Worm (Caenorhabditis elegans) whole organism, young adult: ENCODE results near the gene nlp-6.
A peak's percentile ranks its signal among the peaks of the same experiment; 100 is the strongest.

Experiments
- B0261.1 ChIP-seq: sonication (generic microtip); optimal IDR thresholded peaks from 2 replicates; lab custom pipeline; 2016; ENCODE audit warnings: mild to moderate bottlenecking, missing genetic modification characterization, moderate library complexity, missing compliant biosample characterization
- F39B2.1 ChIP-seq: fragments of 200-800 bp; sonication (Bioruptor generic); IDR thresholded peaks from 2 replicates; pipeline ENCODE4 v1.3.6; 2022; ENCODE audit warnings: missing genetic modification reagents, missing genetic modification characterization, missing compliant biosample characterization
- F49E8.2 ChIP-seq: sonication (generic microtip); optimal IDR thresholded peaks from 3 replicates; lab custom pipeline; 2017; ENCODE audit warnings: missing genetic modification characterization, mild to moderate bottlenecking, missing compliant biosample characterization, antibody characterized with exemption, moderate library complexity; ENCODE audit not compliant: insufficient read depth
- K11D2.4 ChIP-seq: fragments of 200-800 bp; sonication (Bioruptor generic); IDR thresholded peaks from 2 replicates; pipeline ENCODE4 v1.3.6; 2022; ENCODE audit warnings: missing genetic modification reagents, missing genetic modification characterization, missing compliant biosample characterization
- K12H6.12 ChIP-seq: fragments of 200-800 bp; sonication (Bioruptor generic); optimal IDR thresholded peaks from 2 replicates; lab custom pipeline; 2018; ENCODE audit warnings: mild to moderate bottlenecking, missing genetic modification characterization, missing compliant biosample characterization
- Y53F4B.3 ChIP-seq: fragments of 200-800 bp; sonication (Bioruptor generic); IDR thresholded peaks from 2 replicates; pipeline ENCODE4 v1.3.6; 2022; ENCODE audit warnings: missing genetic modification reagents, missing genetic modification characterization, missing compliant biosample characterization
- Y56A3A.18 ChIP-seq: fragments of 200-800 bp; sonication (Bioruptor generic); IDR thresholded peaks from 2 replicates; pipeline ENCODE4 v1.3.6; 2022; ENCODE audit warnings: missing genetic modification reagents, missing genetic modification characterization, missing compliant biosample characterization
- akir-1 ChIP-seq: fragments of 200-800 bp; sonication (Bioruptor generic); optimal IDR thresholded peaks from 2 replicates; lab custom pipeline; 2018; ENCODE audit warnings: mild to moderate bottlenecking, missing genetic modification characterization, moderate library complexity, missing compliant biosample characterization
- aptf-2 ChIP-seq: fragments of 200-800 bp; sonication (Bioruptor generic); conservative IDR thresholded peaks from 2 replicates; pipeline ENCODE4 v1.3.6; 2022; ENCODE audit warnings: missing genetic modification reagents, missing genetic modification characterization, missing compliant biosample characterization
- attf-5 ChIP-seq: fragments of 200-800 bp; sonication (Bioruptor generic); optimal IDR thresholded peaks from 2 replicates; lab custom pipeline; 2018; ENCODE audit warnings: mild to moderate bottlenecking, missing genetic modification characterization, missing compliant biosample characterization
- cebp-1 ChIP-seq, 2 experiments: fragments of 200-800 bp in 1 of 2; sonication (Bioruptor generic) in 1 of 2; sonication (generic microtip) in 1 of 2; IDR thresholded peaks in 1 of 2; optimal IDR thresholded peaks in 1 of 2; 2 replicates each; pipeline versions ENCODE4 v1.3.6 to Lab custom; 2017 to 2022; ENCODE audit warnings: missing compliant biosample characterization in 2 of 2, missing genetic modification characterization in 2 of 2, mild to moderate bottlenecking in 1 of 2, missing genetic modification reagents in 1 of 2, moderate library complexity in 1 of 2
- ceh-100 ChIP-seq: fragments of 200-800 bp; sonication (Bioruptor generic); IDR thresholded peaks from 2 replicates; pipeline ENCODE4 v1.3.6; 2022; ENCODE audit warnings: missing genetic modification reagents, missing genetic modification characterization, missing compliant biosample characterization
- ceh-27 ChIP-seq: fragments of 200-800 bp; sonication (Bioruptor generic); optimal IDR thresholded peaks from 2 replicates; lab custom pipeline; 2018; ENCODE audit warnings: mild to moderate bottlenecking, missing genetic modification characterization, moderate library complexity, missing compliant biosample characterization
- chd-7 ChIP-seq: sonication (generic microtip); optimal IDR thresholded peaks from 2 replicates; lab custom pipeline; 2016; ENCODE audit warnings: mild to moderate bottlenecking, missing genetic modification characterization, moderate library complexity, missing compliant biosample characterization
- die-1 ChIP-seq: sonication (generic microtip); optimal IDR thresholded peaks from 2 replicates; lab custom pipeline; 2016; ENCODE audit warnings: missing genotype, mild to moderate bottlenecking, missing genetic modification characterization, missing compliant biosample characterization
- dox-1 ChIP-seq: fragments of 200-800 bp; sonication (Bioruptor generic); IDR thresholded peaks from 2 replicates; pipeline ENCODE4 v1.3.6; 2022; ENCODE audit warnings: missing genetic modification reagents, missing genetic modification characterization, missing compliant biosample characterization
- dpl-1 ChIP-seq: fragments of 150-350 bp; optimal IDR thresholded peaks from 2 replicates; lab custom pipeline; 2014; ENCODE audit warnings: missing biosample characterization, missing genetic modification reagents, missing genetic modification characterization
- egl-18 ChIP-seq: fragments of 200-800 bp; sonication (Bioruptor generic); IDR thresholded peaks from 2 replicates; pipeline ENCODE4 v1.3.6; 2022; ENCODE audit warnings: missing genetic modification reagents, missing genetic modification characterization, missing compliant biosample characterization
- fkh-3 ChIP-seq: sonication (generic microtip); optimal IDR thresholded peaks from 2 replicates; lab custom pipeline; 2016; ENCODE audit warnings: mild to moderate bottlenecking, missing genetic modification characterization, missing compliant biosample characterization
- hmg-1.2 ChIP-seq: fragments of 200-800 bp; sonication (Bioruptor generic); IDR thresholded peaks from 2 replicates; pipeline ENCODE4 v1.3.6; 2022; ENCODE audit warnings: missing genetic modification reagents, missing genetic modification characterization, missing compliant biosample characterization
- let-526 ChIP-seq: fragments of 200-800 bp; sonication (Bioruptor generic); IDR thresholded peaks from 2 replicates; pipeline ENCODE4 v1.3.6; 2022; ENCODE audit warnings: missing genetic modification reagents, missing genetic modification characterization, missing compliant biosample characterization
- lin-26 ChIP-seq: fragments of 200-800 bp; sonication (Bioruptor generic); IDR thresholded peaks from 2 replicates; pipeline ENCODE4 v1.3.6; 2022; ENCODE audit warnings: missing genetic modification reagents, missing genetic modification characterization, missing compliant biosample characterization
- lin-35 ChIP-seq, 3 experiments: fragments of 150-350 bp in 2 of 3; sonication (generic microtip) in 1 of 3; optimal IDR thresholded peaks; 2 replicates each; lab custom pipeline; 2014 to 2018; ENCODE audit warnings: missing biosample characterization in 3 of 3, missing genetic modification characterization in 3 of 3, missing genetic modification reagents in 3 of 3
- lin-40 ChIP-seq: sonication (generic microtip); optimal IDR thresholded peaks from 2 replicates; lab custom pipeline; 2016; ENCODE audit warnings: missing genetic modification characterization, mild to moderate bottlenecking, missing compliant biosample characterization, missing genotype, missing genetic modification reagents
- lsl-1 ChIP-seq: fragments of 200-800 bp; sonication (Bioruptor generic); optimal IDR thresholded peaks from 2 replicates; lab custom pipeline; 2018; ENCODE audit warnings: mild to moderate bottlenecking, missing genetic modification characterization, moderate library complexity, missing compliant biosample characterization
- madf-8 ChIP-seq: fragments of 200-800 bp; sonication (Bioruptor generic); conservative IDR thresholded peaks from 2 replicates; pipeline ENCODE4 v1.3.6; 2022; ENCODE audit warnings: missing genetic modification reagents, missing genetic modification characterization, missing compliant biosample characterization
- mcd-1 ChIP-seq: fragments of 200-800 bp; sonication (Bioruptor generic); IDR thresholded peaks from 2 replicates; pipeline ENCODE4 v1.3.6; 2022; ENCODE audit warnings: missing genetic modification reagents, missing genetic modification characterization, missing compliant biosample characterization
- mel-28 ChIP-seq: sonication (generic microtip); optimal IDR thresholded peaks from 2 replicates; lab custom pipeline; 2016; ENCODE audit warnings: borderline replicate concordance, mild to moderate bottlenecking, missing genetic modification characterization, missing compliant biosample characterization
- mes-4 ChIP-seq: sonication (generic microtip); optimal IDR thresholded peaks from 2 replicates; lab custom pipeline; 2016; ENCODE audit warnings: missing genotype, missing genetic modification characterization, missing compliant biosample characterization
- nfya-1 ChIP-seq: sonication (generic microtip); optimal IDR thresholded peaks from 2 replicates; lab custom pipeline; 2017; ENCODE audit warnings: antibody characterized with exemption, missing compliant biosample characterization, missing genetic modification characterization, borderline replicate concordance; ENCODE audit not compliant: insufficient read depth
- nfya-2 ChIP-seq: fragments of 200-800 bp; sonication (Bioruptor generic); IDR thresholded peaks from 2 replicates; pipeline ENCODE4 v1.3.6; 2022; ENCODE audit warnings: missing genetic modification reagents, missing genetic modification characterization, missing compliant biosample characterization
- nhr-120 ChIP-seq: fragments of 200-800 bp; sonication (Bioruptor generic); IDR thresholded peaks from 2 replicates; pipeline ENCODE4 v1.3.6; 2022; ENCODE audit warnings: missing genetic modification characterization, missing compliant biosample characterization
- nhr-80 ChIP-seq: sonication (generic microtip); optimal IDR thresholded peaks from 2 replicates; lab custom pipeline; 2016; ENCODE audit warnings: missing genetic modification characterization, missing compliant biosample characterization
- rpc-1 ChIP-seq, 2 experiments: fragments of 150-350 bp in 1 of 2; sonication (generic microtip) in 1 of 2; optimal IDR thresholded peaks; 2 replicates each; lab custom pipeline; 2014 to 2018; ENCODE audit warnings: missing biosample characterization in 1 of 2, missing genetic modification characterization in 1 of 2, missing genetic modification reagents in 1 of 2, missing genotype in 1 of 2
- somi-1 ChIP-seq: fragments of 200-800 bp; sonication (Bioruptor generic); optimal IDR thresholded peaks from 2 replicates; lab custom pipeline; 2018; ENCODE audit warnings: mild to moderate bottlenecking, missing genetic modification characterization, missing compliant biosample characterization
- sptf-2 ChIP-seq: fragments of 200-800 bp; sonication (Bioruptor generic); optimal IDR thresholded peaks from 2 replicates; lab custom pipeline; 2018; ENCODE audit warnings: mild to moderate bottlenecking, missing genetic modification characterization, missing compliant biosample characterization
- tbp1 ChIP-seq: fragments of 200-800 bp; sonication (Bioruptor generic); optimal IDR thresholded peaks from 2 replicates; lab custom pipeline; 2018; ENCODE audit warnings: mild to moderate bottlenecking, missing genetic modification characterization, missing compliant biosample characterization
- tbx-9 ChIP-seq: sonication (generic microtip); optimal IDR thresholded peaks from 2 replicates; lab custom pipeline; 2016; ENCODE audit warnings: borderline replicate concordance, missing genetic modification characterization, inconsistent platforms, missing compliant biosample characterization
- tlf-1 ChIP-seq: fragments of 200-800 bp; sonication (Bioruptor generic); optimal IDR thresholded peaks from 2 replicates; lab custom pipeline; 2018; ENCODE audit warnings: mild to moderate bottlenecking, missing genetic modification characterization, missing compliant biosample characterization
- unc-130 ChIP-seq: sonication (generic microtip); optimal IDR thresholded peaks from 2 replicates; lab custom pipeline; 2016; ENCODE audit warnings: missing genetic modification reagents, missing genetic modification characterization, missing compliant biosample characterization
- zfh-2 ChIP-seq: fragments of 200-800 bp; sonication (Bioruptor generic); conservative IDR thresholded peaks from 2 replicates; pipeline ENCODE4 v1.3.6; 2022; ENCODE audit warnings: missing genetic modification reagents, missing genetic modification characterization, missing compliant biosample characterization
- ztf-26 ChIP-seq: sonication (generic microtip); optimal IDR thresholded peaks from 2 replicates; lab custom pipeline; 2017; ENCODE audit warnings: missing genetic modification characterization, missing compliant biosample characterization

Gene nlp-6

DNA sequence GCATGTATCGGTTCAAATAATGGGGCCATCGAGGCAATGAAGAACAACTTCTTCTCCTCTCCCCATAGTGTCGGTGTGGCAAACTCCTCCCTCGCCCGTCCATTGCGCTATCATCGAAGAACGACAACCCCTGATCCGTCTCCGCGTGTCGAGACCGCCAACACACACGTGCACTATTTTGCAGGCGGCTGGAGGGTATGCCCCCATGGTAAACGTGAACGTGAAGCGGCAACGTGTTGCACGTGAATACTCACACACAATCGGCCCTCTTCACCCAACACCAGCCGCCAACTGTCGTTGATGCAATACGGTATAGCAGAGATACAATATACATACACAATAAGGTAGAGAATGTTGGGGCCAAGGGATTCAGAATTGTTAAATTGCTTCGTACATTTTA lies 29.1 kb upstream of the nlp-6 start:
- TF ChIP-seq zfh-2 (GFP tag; lab: Robert Waterston, UW), result peak; percentile 69
- TF ChIP-seq lin-26 (GFP tag; lab: Robert Waterston, UW), result peak; percentile 58; the same call in 1 of the 2 replicates
- TF ChIP-seq sptf-2 (GFP tag; lab: Kevin White, UChicago), result no peak
- TF ChIP-seq K12H6.12 (tag; lab: Kevin White, UChicago), result peak; percentile 4
- TF ChIP-seq lin-35 (GFP tag; optimal IDR thresholded peaks at IDR 0.05; lab: Kevin White, UChicago), result no peak
- no peak for TF ChIP-seq nhr-120 (GFP tag; lab: Robert Waterston, UW)
- TF ChIP-seq dpl-1 (GFP tag; lab: Kevin White, UChicago), result no peak
- TF ChIP-seq ceh-100 (GFP tag; lab: Robert Waterston, UW), result no peak
- peak; percentile 63 for TF ChIP-seq chd-7 (tag; lab: Kevin White, UChicago)
- TF ChIP-seq ceh-27 (GFP tag; lab: Kevin White, UChicago), result peak; percentile 34
- TF ChIP-seq Y56A3A.18 (GFP tag; lab: Robert Waterston, UW), result 0 out of 2 replicates have a peak, but pooled peaks have one; percentile 37
- no peak for TF ChIP-seq mes-4 (tag; lab: Kevin White, UChicago)
- TF ChIP-seq let-526 (GFP tag; lab: Robert Waterston, UW), result no peak
- TF ChIP-seq unc-130 (GFP tag; lab: Kevin White, UChicago), result no peak
- TF ChIP-seq nfya-1, result no peak
- TF ChIP-seq F49E8.2 (tag; lab: Kevin White, UChicago), result no peak
- TF ChIP-seq tbp1 (GFP tag; lab: Kevin White, UChicago), result no peak
- no peak for TF ChIP-seq B0261.1 (tag; lab: Kevin White, UChicago)
- no peak for TF ChIP-seq cebp-1 (GFP tag; IDR thresholded peaks at IDR 0.05; lab: Robert Waterston, UW)
- peak; percentile 27 for TF ChIP-seq cebp-1 (tag; optimal IDR thresholded peaks at IDR 0.05; lab: Kevin White, UChicago)
- no peak for TF ChIP-seq tlf-1 (GFP tag; lab: Kevin White, UChicago)
- TF ChIP-seq mel-28 (tag; lab: Kevin White, UChicago), result no peak
- TF ChIP-seq F39B2.1, result no peak
- TF ChIP-seq nhr-80, result no peak
- no peak for TF ChIP-seq lsl-1 (GFP tag; lab: Kevin White, UChicago)
- peak; percentile 86 for TF ChIP-seq ztf-26 (tag; lab: Kevin White, UChicago)
- TF ChIP-seq dox-1, result peak; percentile 34; the same call in 1 of the 2 replicates
- no peak for TF ChIP-seq nfya-2 (GFP tag; lab: Robert Waterston, UW)
- peak; percentile 62 for TF ChIP-seq K11D2.4 (GFP tag; lab: Robert Waterston, UW)
- peak; percentile 12 for TF ChIP-seq attf-5 (GFP tag; lab: Kevin White, UChicago)
- TF ChIP-seq hmg-1.2, result 0 out of 2 replicates have a peak, but pooled peaks have one; percentile 11
- no peak for TF ChIP-seq egl-18 (GFP tag; lab: Robert Waterston, UW)
- no peak for TF ChIP-seq rpc-1 (optimal IDR thresholded peaks at IDR 0.05; lab: Kevin White, UChicago)
- TF ChIP-seq rpc-1 (tag; optimal IDR thresholded peaks at IDR 0.05; lab: Kevin White, UChicago), result no peak
- peak; percentile 25 for TF ChIP-seq die-1 (tag; lab: Kevin White, UChicago)
- TF ChIP-seq mcd-1, result 0 out of 2 replicates have a peak, but pooled peaks have one; percentile 20
- TF ChIP-seq fkh-3 (tag; lab: Kevin White, UChicago), result no peak
- TF ChIP-seq madf-8, result no peak
- TF ChIP-seq tbx-9 (tag; lab: Kevin White, UChicago), result no peak
- peak; percentile 26 for TF ChIP-seq akir-1 (GFP tag; lab: Kevin White, UChicago)
- no peak for TF ChIP-seq Y53F4B.3 (GFP tag; lab: Robert Waterston, UW)
- peak; percentile 74 for TF ChIP-seq somi-1 (GFP tag; lab: Kevin White, UChicago)
- TF ChIP-seq lin-40 (tag; lab: Kevin White, UChicago), result peak; percentile 33
- TF ChIP-seq aptf-2 (GFP tag; lab: Robert Waterston, UW), result no peak
